Fruit fly (Drosophila melanogaster): ENCODE results near the gene CG4230.

dm6 chr2L:5092145-5092544 lies 3.9 kb upstream of the CG4230 start:
- TF ChIP-seq CTCF (optimal IDR thresholded peaks at IDR 0.05) (no peak), CG8478 (optimal IDR thresholded peaks at IDR 0.05) (no peak)

Data from S2 (cell line).